Worm (Caenorhabditis elegans): ENCODE data around the gene sre-29.

ce11 chrII:12350737-12351275 is 50.9 kb downstream of the sre-29 start:
- TF ChIP-seq tbx-37 (GFP tag; conservative IDR thresholded peaks at IDR 0.05) (no peak), scrt-1 (GFP tag; IDR thresholded peaks at IDR 0.05) (no peak), hmg-4 (GFP tag; optimal IDR thresholded peaks at IDR 0.05) (no peak), ets-7 (tag; optimal IDR thresholded peaks at IDR 0.05) (no peak), tra-4 (tag; optimal IDR thresholded peaks at IDR 0.05) (no peak), B0310.2 (tag; optimal IDR thresholded peaks at IDR 0.05) (no peak), ceh-13 (GFP tag; optimal IDR thresholded peaks at IDR 0.05) (no peak), tbx-11 (GFP tag; IDR thresholded peaks at IDR 0.05) (no peak), F13C5.2 (tag; optimal IDR thresholded peaks at IDR 0.05) (no peak)
